Worm (Caenorhabditis elegans): ENCODE measurements around the gene math-5.

Gene math-5

DNA sequence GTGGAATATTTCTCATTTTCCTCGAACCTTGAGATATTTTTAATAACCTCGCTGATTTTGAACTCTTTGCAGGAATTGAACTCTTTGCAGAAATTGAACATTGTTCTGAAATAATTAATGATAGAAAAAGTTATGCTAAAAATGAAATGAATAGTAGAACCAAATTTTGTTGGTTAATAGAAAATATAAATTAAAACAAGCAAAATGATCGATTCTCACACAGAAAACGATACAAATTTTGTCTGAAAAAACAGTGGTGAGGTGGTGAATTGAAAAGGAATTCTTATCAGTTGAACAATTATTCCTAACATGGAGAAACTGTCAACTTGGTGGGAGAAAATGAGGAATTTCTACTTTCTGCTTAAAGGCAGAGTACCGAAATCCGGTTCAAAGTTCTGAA, 2.0 kb upstream of the math-5 start, which contains the start of gene math-6:
Gene math-6, minus strand, starts transcription at position 101 of the 400 bp plus-strand sequence.
- no peak for TF ChIP-seq hlh-6 (tag; optimal IDR thresholded peaks at IDR 0.05)

DNA sequence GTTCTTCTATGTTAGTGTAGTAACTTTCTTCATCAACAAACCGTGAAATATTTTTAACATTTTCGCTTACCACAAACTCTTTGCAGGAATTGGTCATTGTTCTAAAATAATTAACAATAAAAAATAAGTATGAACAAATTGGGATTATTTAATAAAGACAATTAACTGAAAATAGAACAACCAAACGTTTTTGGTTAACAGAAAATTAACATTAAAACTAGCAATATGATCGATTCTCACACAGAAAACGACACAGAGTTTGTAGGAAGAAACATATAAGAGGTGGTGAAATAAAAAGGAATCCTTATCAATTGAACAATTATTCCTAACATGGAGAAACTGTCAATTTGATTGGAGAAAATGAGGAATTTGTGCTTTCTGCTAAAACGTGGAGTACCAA, 3.9 kb downstream of the math-5 start, which contains the start of gene math-16:
Gene math-16, minus strand, starts transcription at position 101 of the 400 bp plus-strand sequence.
- TF ChIP-seq madf-2 (tag; optimal IDR thresholded peaks at IDR 0.05), result no peak

DNA sequence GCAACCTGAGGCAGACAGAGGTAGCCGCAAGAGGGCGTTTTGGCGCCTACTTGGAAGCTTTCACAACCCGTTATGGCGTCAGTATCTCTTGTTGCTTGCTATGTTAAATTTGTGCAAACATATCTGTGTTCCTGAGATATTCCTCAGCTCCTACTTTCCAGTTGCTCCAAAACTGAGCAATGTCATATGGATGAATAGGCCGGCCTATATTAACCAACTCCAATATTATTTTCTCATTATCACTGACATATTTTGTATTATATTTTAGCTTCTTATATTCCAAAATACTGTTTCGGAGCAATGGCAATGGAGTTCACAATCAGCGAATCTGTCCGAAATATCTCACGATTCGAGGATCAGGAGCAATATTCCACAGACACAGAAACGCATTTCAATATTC, 6.9 kb downstream of the math-5 start, which contains the start of gene math-13:
Gene math-13, plus strand, starts transcription at position 301 of the 400 bp plus-strand sequence.
- no peak for TF ChIP-seq ceh-31 (tag; optimal IDR thresholded peaks at IDR 0.05)
- no peak for TF ChIP-seq pha-2 (tag; optimal IDR thresholded peaks at IDR 0.05)
- TF ChIP-seq unc-86 (tag; optimal IDR thresholded peaks at IDR 0.05), result no peak
- TF ChIP-seq mec-3 (tag; optimal IDR thresholded peaks at IDR 0.05; ENCODE audit: borderline replicate concordance), result no peak

DNA sequence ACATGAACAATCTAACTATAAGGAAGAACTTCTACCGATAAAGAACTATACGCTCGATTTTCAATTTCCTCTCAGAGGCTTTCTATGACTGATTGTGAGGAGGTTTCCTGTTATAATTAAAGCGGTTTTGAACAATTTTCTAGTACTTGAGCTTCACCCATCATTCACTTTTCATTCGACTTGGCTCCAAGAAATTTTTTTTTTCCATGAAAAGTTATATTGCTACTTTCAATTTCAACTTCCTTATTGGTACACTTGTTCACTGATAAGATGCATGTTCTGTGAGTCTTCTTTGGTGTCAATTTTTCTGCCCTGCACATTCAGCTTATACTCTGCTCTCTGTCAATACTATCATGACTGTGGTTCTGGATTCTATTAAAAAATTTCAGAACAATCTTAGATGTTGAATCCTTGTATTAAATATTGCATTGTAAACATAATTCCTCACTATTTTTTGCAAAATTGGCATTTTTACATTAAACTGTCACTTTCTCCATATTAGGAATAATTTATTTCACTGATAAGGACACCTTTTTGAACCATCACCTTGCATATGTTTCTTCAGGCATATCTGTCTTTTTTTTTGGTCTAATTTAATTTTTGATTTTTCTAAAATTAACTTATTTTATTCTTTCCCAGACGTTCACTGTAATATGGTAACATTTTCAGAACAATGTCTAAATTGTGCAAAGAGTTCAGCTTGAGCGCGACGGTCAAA, 11.6 kb downstream of the math-5 start, which contains the start of gene math-10:
Gene math-10, plus strand, starts transcription at position 668 of the 718 bp plus-strand sequence.
- no peak for TF ChIP-seq ceh-34 (tag; optimal IDR thresholded peaks at IDR 0.05)
- no peak for TF ChIP-seq fkh-10 (GFP tag; optimal IDR thresholded peaks at IDR 0.05)
- no peak for TF ChIP-seq rnt-1 (tag; optimal IDR thresholded peaks at IDR 0.05)
- no peak for TF ChIP-seq syd-9 (tag; optimal IDR thresholded peaks at IDR 0.05)
- TF ChIP-seq unc-3 (GFP tag; conservative IDR thresholded peaks at IDR 0.05), result no peak
- no peak for TF ChIP-seq unc-3 (tag; optimal IDR thresholded peaks at IDR 0.05)
- no peak for TF ChIP-seq nhr-11 (tag; optimal IDR thresholded peaks at IDR 0.05)
- no peak for TF ChIP-seq pqm-1 (tag; optimal IDR thresholded peaks at IDR 0.05)
- TF ChIP-seq T23F11.4 (GFP tag; optimal IDR thresholded peaks at IDR 0.05), result no peak
- TF ChIP-seq dmd-4 (tag; optimal IDR thresholded peaks at IDR 0.05; ENCODE audit: borderline replicate concordance), result no peak
- no peak for TF ChIP-seq ceh-6 (GFP tag; optimal IDR thresholded peaks at IDR 0.05)

DNA sequence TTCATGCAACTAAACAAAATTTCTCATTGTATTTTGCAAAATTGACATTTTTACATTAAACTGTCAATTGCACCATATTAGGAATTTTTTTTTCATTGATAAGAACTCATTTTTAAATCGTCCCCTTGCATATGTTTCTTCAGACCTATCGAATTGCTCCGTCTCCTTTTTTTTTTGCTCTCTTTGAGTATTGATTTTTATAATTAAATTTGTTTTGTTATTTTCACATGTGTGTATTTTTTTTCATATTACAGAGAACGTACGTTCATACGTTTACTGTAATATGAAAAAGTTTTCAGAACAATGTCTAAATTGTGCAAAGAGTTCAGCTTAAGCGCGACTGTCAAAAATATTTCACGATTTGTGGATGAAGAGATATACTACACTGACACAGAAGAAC, 13.5 kb downstream of the math-5 start, which contains the start of gene math-14:
Gene math-14, plus strand, starts transcription at position 301 of the 400 bp plus-strand sequence.
- no peak for TF ChIP-seq ceh-19 (GFP tag; optimal IDR thresholded peaks at IDR 0.05)
- TF ChIP-seq pag-3 (tag; optimal IDR thresholded peaks at IDR 0.05; ENCODE audit: borderline replicate concordance), result no peak
- TF ChIP-seq tbx-2 (tag; optimal IDR thresholded peaks at IDR 0.05), result no peak
- TF ChIP-seq pax-1 (tag; optimal IDR thresholded peaks at IDR 0.05), result no peak
- TF ChIP-seq hlh-13 (GFP tag; optimal IDR thresholded peaks at IDR 0.05), result no peak
- no peak for TF ChIP-seq ama-1 (optimal IDR thresholded peaks at IDR 0.05)
- TF ChIP-seq unc-86 (tag; optimal IDR thresholded peaks at IDR 0.05), result no peak
- TF ChIP-seq ceh-6 (GFP tag; optimal IDR thresholded peaks at IDR 0.05), result no peak
- no peak for TF ChIP-seq elt-2 (tag; optimal IDR thresholded peaks at IDR 0.05)

DNA sequence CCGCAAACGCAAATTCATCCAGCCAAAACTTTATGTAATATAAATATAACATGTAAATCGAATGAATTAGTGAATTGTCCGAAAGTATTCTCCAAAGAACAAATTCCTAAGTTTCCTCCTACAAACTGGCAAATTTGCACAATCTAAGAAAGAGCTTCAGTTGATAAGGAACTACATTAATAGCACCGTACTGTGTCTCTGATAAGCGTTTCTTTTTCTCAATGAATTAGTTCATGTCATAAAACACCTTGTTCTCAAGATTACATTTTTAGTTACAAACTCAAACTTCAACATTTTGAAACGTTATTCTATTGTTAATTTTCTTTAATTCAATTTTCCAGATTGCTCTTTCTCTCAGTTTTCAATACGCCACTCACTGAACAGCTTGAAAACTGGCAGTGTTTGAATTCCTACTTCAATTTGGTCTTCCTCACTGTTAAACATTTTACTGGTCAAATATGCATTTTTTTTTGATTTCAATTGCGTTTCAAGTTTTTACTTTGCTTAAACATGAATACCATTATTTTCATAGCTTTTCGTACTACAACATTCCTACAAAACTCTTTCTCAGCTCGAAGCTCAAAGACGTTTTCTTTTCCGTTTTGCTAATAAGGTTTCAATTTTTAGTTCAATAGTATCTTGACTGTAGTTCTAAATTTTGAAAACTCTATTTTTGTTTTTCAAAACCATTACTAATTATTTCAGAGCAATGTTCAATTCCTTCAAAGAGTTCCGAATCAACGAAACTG, 16.7 kb downstream of the math-5 start, which contains the start of gene math-15:
Gene math-15, plus strand, starts transcription at position 699 of the 749 bp plus-strand sequence.
- TF ChIP-seq ceh-34 (tag; optimal IDR thresholded peaks at IDR 0.05) (no peak), elt-2 (tag; optimal IDR thresholded peaks at IDR 0.05) (peak; percentile 27)

DNA sequence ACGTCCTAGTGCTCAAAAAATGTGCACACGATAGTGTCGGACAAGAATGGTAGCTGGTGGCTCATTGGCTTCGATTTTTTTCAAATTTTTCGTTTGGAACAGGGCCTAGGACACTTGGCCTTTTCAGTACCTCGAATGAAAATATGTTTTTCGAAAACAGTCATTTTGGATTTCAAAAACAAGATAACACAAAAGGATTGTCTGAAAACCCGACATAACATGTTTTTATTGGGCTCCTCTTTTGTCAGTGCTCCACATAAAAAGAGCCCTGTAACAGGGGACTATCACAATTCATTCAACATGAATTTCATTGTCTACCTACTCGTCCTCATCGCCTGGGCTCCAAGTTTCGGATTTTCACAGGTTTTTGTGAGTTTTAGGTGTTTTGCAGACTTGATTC, 18.3 kb downstream of the math-5 start, which contains the start of gene C16C4.17:
Gene C16C4.17, plus strand, starts transcription at position 301 of the 400 bp plus-strand sequence.
- TF ChIP-seq syd-9 (tag; optimal IDR thresholded peaks at IDR 0.05) (no peak), pha-2 (tag; optimal IDR thresholded peaks at IDR 0.05) (no peak), unc-3 (GFP tag; conservative IDR thresholded peaks at IDR 0.05) (no peak), unc-3 (tag; optimal IDR thresholded peaks at IDR 0.05) (no peak), C38D4.7 (GFP tag; optimal IDR thresholded peaks at IDR 0.05) (no peak), dve-1 (tag; optimal IDR thresholded peaks at IDR 0.05) (no peak), ttx-3 (tag; optimal IDR thresholded peaks at IDR 0.05) (no peak), ceh-14 (tag; optimal IDR thresholded peaks at IDR 0.05) (no peak)

Data from whole organism, late embryonic.